Fruit fly (Drosophila melanogaster) whole organism, embryonic: ENCODE measurements around the gene CG5793.

ENCODE experiments used
- CG31224 ChIP-seq: fragments of 200-800 bp; sonication (Bioruptor generic); IDR thresholded peaks from 2 replicates; pipeline ENCODE4 v1.3.6; 2022; ENCODE audit warnings: missing biosample characterization, missing genetic modification characterization
- CG32532 ChIP-seq: fragments of 200-800 bp; sonication (Bioruptor generic); IDR thresholded peaks from 2 replicates; pipeline ENCODE4 v1.3.6; 2022; ENCODE audit warnings: missing biosample characterization, missing genetic modification characterization
- CHES-1-like ChIP-seq: fragments of 200-800 bp; sonication (Bioruptor generic); optimal IDR thresholded peaks from 2 replicates; lab custom pipeline; 2016; ENCODE audit warnings: missing biosample characterization, missing genetic modification characterization
- CkIIα-i1 ChIP-seq: fragments of 200-800 bp; sonication (Bioruptor generic); IDR thresholded peaks from 2 replicates; pipeline ENCODE4 v1.3.6; 2022; ENCODE audit warnings: missing biosample characterization, missing genetic modification characterization
- Hmx ChIP-seq: fragments of 200-800 bp; sonication (Bioruptor generic); optimal IDR thresholded peaks from 2 replicates; lab custom pipeline; 2016; ENCODE audit warnings: missing biosample characterization, missing genetic modification characterization
- Lpt ChIP-seq: fragments of >200 bp; optimal IDR thresholded peaks from 2 replicates; lab custom pipeline; 2018; ENCODE audit warnings: missing biosample characterization, missing genetic modification characterization
- Side ChIP-seq: fragments of 200-800 bp; sonication (Bioruptor generic); optimal IDR thresholded peaks from 2 replicates; lab custom pipeline; 2016; ENCODE audit warnings: missing biosample characterization, missing genetic modification characterization
- crc ChIP-seq: fragments of 200-800 bp; sonication (Bioruptor generic); optimal IDR thresholded peaks from 2 replicates; lab custom pipeline; 2016; ENCODE audit warnings: missing biosample characterization, missing genetic modification characterization
- croc ChIP-seq: fragments of 200-800 bp; sonication (Bioruptor generic); conservative IDR thresholded peaks from 3 replicates; pipeline ENCODE4 v1.3.6; 2022; ENCODE audit warnings: missing biosample characterization, missing genetic modification characterization
- dimm ChIP-seq: fragments of 200-800 bp; sonication (Bioruptor generic); IDR thresholded peaks from 2 replicates; pipeline ENCODE4 v1.3.6; 2022; ENCODE audit warnings: missing biosample characterization, missing genetic modification characterization
- gem ChIP-seq: fragments of 200-800 bp; sonication (Bioruptor generic); optimal IDR thresholded peaks from 2 replicates; lab custom pipeline; 2019; ENCODE audit warnings: missing biosample characterization, mild to moderate bottlenecking, missing genetic modification characterization, moderate library complexity
- sens ChIP-seq: fragments of 200-800 bp; sonication (Bioruptor generic); peaks from one replicate; lab custom pipeline; 2016; ENCODE audit warnings: missing biosample characterization, missing genetic modification characterization
- vnd ChIP-seq: fragments of 200-800 bp; sonication (Bioruptor generic); IDR thresholded peaks from 3 replicates; pipeline ENCODE4 v1.3.6; 2022; ENCODE audit warnings: missing biosample characterization, missing genetic modification characterization; ENCODE audit not compliant: partially characterized antibody

DNA sequence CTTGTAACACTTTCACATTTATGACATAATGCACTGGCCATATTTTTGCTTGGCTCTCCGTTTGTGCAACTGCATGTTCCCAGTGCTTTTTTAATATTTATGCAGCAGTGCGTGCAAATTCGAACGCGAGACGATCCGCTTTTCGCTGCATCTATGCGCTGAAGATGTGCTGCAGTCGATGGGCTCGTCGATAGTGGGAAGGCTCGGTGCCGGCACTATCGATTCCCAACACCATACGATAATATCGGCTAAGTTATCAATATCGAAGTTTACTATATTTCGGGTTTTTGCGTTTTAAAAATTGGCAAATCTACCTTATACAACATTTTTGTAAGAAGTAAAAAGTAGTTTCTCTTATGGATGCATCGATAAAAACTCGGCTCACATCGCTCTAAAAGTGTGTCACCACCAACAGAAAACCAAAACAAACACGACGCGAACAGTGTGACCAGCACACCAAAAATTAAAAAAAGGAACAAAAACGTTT lies 29.7 kb upstream of the CG5793 start, which contains the start of gene RhoGAP93B:
- TF ChIP-seq CHES-1-like (GFP tag; lab: Kevin White, UChicago) = peak; percentile 95
- TF ChIP-seq Lpt (GFP tag; lab: Kevin White, UChicago) = no peak
- peak; percentile 80 for TF ChIP-seq gem (tag; lab: Kevin White, UChicago)
- TF ChIP-seq dimm (GFP tag; lab: Robert Waterston, UW) = peak; percentile 73
- TF ChIP-seq Hmx (GFP tag; lab: Kevin White, UChicago) = no peak
- TF ChIP-seq vnd (GFP tag; lab: Robert Waterston, UW) = peak; percentile 100
- TF ChIP-seq Side (GFP tag; lab: Kevin White, UChicago) = peak; percentile 78
- TF ChIP-seq CG31224 (GFP tag; lab: Robert Waterston, UW) = peak; percentile 85
- peak; percentile 71; the same call in 2 of the 3 replicates for TF ChIP-seq croc (GFP tag; lab: Robert Waterston, UW)
- peak; percentile 74 for TF ChIP-seq crc
- peak; percentile 98 for TF ChIP-seq sens
- peak; percentile 94 for TF ChIP-seq CG32532 (GFP tag; lab: Robert Waterston, UW)
- peak; percentile 55; the same call in 1 of the 2 replicates for TF ChIP-seq CkIIα-i1
